Worm (Caenorhabditis elegans) whole organism, midembryonic: Measurements from ENCODE around the gene irg-6.

Experiments
- cog-1 ChIP-seq: sonication (generic microtip); optimal IDR thresholded peaks from 2 replicates; lab custom pipeline; 2016; ENCODE audit warnings: missing genetic modification characterization, missing compliant biosample characterization
- flt-1 ChIP-seq: fragments of 200-800 bp; sonication (Bioruptor generic); IDR thresholded peaks from 2 replicates; pipeline ENCODE4 v1.3.6; 2022; ENCODE audit warnings: missing genetic modification characterization, missing compliant biosample characterization
- tab-1 ChIP-seq: fragments of 200-800 bp; sonication (Bioruptor generic); IDR thresholded peaks from 2 replicates; pipeline ENCODE4 v1.3.6; 2022; ENCODE audit warnings: missing genetic modification characterization, missing compliant biosample characterization
- ztf-23 ChIP-seq: fragments of 200-800 bp; sonication (Bioruptor generic); IDR thresholded peaks from 2 replicates; pipeline ENCODE4 v1.3.6; 2022; ENCODE audit warnings: missing genetic modification reagents, missing genetic modification characterization, missing compliant biosample characterization

DNA sequence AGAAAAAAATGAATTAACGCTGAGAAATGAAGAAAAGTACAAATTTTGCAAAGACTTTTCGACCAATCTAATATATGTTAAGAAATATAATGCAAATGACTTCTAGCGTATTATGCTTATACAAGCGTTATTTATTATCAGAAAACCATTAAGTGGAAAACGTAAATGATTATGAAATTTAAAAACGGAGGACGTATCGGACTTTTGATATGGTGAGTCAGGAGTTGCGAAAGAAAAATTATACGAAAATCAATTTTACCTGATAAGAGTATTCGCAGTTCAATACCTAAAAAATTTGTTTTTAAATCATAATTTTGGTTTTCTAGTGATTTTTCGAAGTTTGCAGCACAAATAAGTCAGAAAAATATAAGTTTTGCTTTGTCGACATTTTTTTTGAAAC, 38.2 kb downstream of the irg-6 start:
- TF ChIP-seq cog-1 (tag; lab: Kevin White, UChicago) (no peak), flt-1 (no peak), ztf-23 (GFP tag; lab: Robert Waterston, UW) (no peak), tab-1 (GFP tag; lab: Robert Waterston, UW) (no peak)
